Fruit fly (Drosophila melanogaster): ENCODE data around the gene CG2656.

Gene CG2656

dm6 chr3R:7150544-7151406 lies 6.3 kb downstream of the CG2656 start, which contains the start of the genes gfzf and Sas-4 (continued):
- TF ChIP-seq CG32772 (GFP tag; IDR thresholded peaks at IDR 0.05): peak; percentile 52; the same call in 1 of the 2 replicates
- no peak for TF ChIP-seq org-1 (GFP tag; optimal IDR thresholded peaks at IDR 0.05)
- no peak for TF ChIP-seq btn (GFP tag; optimal IDR thresholded peaks at IDR 0.05)
- peak; percentile 47 for TF ChIP-seq CG13424 (tag; optimal IDR thresholded peaks at IDR 0.05)
- peak; percentile 62 for TF ChIP-seq CG18262 (tag; optimal IDR thresholded peaks at IDR 0.05)
- peak; percentile 82 for TF ChIP-seq CG30403 (GFP tag; optimal IDR thresholded peaks at IDR 0.05)
- TF ChIP-seq al (GFP tag; IDR thresholded peaks at IDR 0.05): peak; percentile 52; the same call in 1 of the 2 replicates
- no peak for TF ChIP-seq CG14860 (GFP tag; IDR thresholded peaks at IDR 0.05; ENCODE audit: partially characterized antibody)
- peak; percentile 5 for TF ChIP-seq PHDP (tag; optimal IDR thresholded peaks at IDR 0.05)
- TF ChIP-seq CG17612 (GFP tag; IDR thresholded peaks at IDR 0.05): no peak
- no peak for TF ChIP-seq B-H2 (GFP tag; optimal IDR thresholded peaks at IDR 0.05)
- TF ChIP-seq C15 (GFP tag; IDR thresholded peaks at IDR 0.05): no peak
- TF ChIP-seq CG18476 (GFP tag; optimal IDR thresholded peaks at IDR 0.05): peak; percentile 65
- no peak; the same call in none of the 2 replicates for TF ChIP-seq CG14667 (GFP tag; IDR thresholded peaks at IDR 0.05)
- peak; percentile 63 for TF ChIP-seq Dp (GFP tag; optimal IDR thresholded peaks at IDR 0.05)
- no peak for TF ChIP-seq BtbVII (GFP tag; optimal IDR thresholded peaks at IDR 0.05)
- TF ChIP-seq CG1832 (GFP tag; optimal IDR thresholded peaks at IDR 0.05): no peak
- no peak for TF ChIP-seq lbe (GFP tag; optimal IDR thresholded peaks at IDR 0.05)
- no peak for TF ChIP-seq kay (GFP tag; optimal IDR thresholded peaks at IDR 0.05)
- TF ChIP-seq lab (GFP tag; optimal IDR thresholded peaks at IDR 0.05): peak; percentile 41
- TF ChIP-seq so (GFP tag; IDR thresholded peaks at IDR 0.05): no peak
- peak; percentile 23 for TF ChIP-seq CG9609 (GFP tag; optimal IDR thresholded peaks at IDR 0.05)
- TF ChIP-seq CG11398 (GFP tag; optimal IDR thresholded peaks at IDR 0.05): no peak
- TF ChIP-seq Sry-δ (GFP tag; optimal IDR thresholded peaks at IDR 0.05): peak; percentile 23
- no peak for TF ChIP-seq CG6854 (GFP tag; optimal IDR thresholded peaks at IDR 0.05)
- peak; percentile 88 for TF ChIP-seq CG7928 (GFP tag; optimal IDR thresholded peaks at IDR 0.05)
- peak; percentile 53; the same call in 1 of the 2 replicates for TF ChIP-seq Xrp1 (GFP tag; IDR thresholded peaks at IDR 0.05)
- peak; percentile 31 for TF ChIP-seq bab2 (GFP tag; optimal IDR thresholded peaks at IDR 0.05)
- peak; percentile 35; the same call in 1 of the 2 replicates for TF ChIP-seq CG8765 (GFP tag; IDR thresholded peaks at IDR 0.05)
- no peak for TF ChIP-seq pfk (GFP tag; optimal IDR thresholded peaks at IDR 0.05)
- peak; percentile 42 for TF ChIP-seq CG33213 (GFP tag; optimal IDR thresholded peaks at IDR 0.05)
- no peak for TF ChIP-seq mld (GFP tag; IDR thresholded peaks at IDR 0.05; ENCODE audit: partially characterized antibody)
- TF ChIP-seq CG4730 (GFP tag; IDR thresholded peaks at IDR 0.05): no peak
- TF ChIP-seq Hr39 (optimal IDR thresholded peaks at IDR 0.05): no peak
- TF ChIP-seq CG10147 (GFP tag; optimal IDR thresholded peaks at IDR 0.05): no peak
- 0 out of 3 replicates have a peak, but pooled peaks have one; percentile 16 for TF ChIP-seq otp (GFP tag; IDR thresholded peaks at IDR 0.05)
- TF ChIP-seq CG12219 (GFP tag; optimal IDR thresholded peaks at IDR 0.05): no peak
- TF ChIP-seq CG14050 (GFP tag; IDR thresholded peaks at IDR 0.05): no peak; the same call in 2 of the 3 replicates
- no peak for TF ChIP-seq CG34224 (GFP tag; IDR thresholded peaks at IDR 0.05; ENCODE audit: partially characterized antibody)
- TF ChIP-seq wek (GFP tag; optimal IDR thresholded peaks at IDR 0.05): no peak
- TF ChIP-seq CG15073 (GFP tag; optimal IDR thresholded peaks at IDR 0.05): no peak
- peak; percentile 43 for TF ChIP-seq Atf3 (GFP tag; optimal IDR thresholded peaks at IDR 0.05)
- no peak for TF ChIP-seq Vsx1 (GFP tag; optimal IDR thresholded peaks at IDR 0.05)
- TF ChIP-seq tna (GFP tag; IDR thresholded peaks at IDR 0.05; ENCODE audit: partially characterized antibody): no peak
- TF ChIP-seq fd96Cb (tag; optimal IDR thresholded peaks at IDR 0.05): peak; percentile 30
- peak; percentile 63 for TF ChIP-seq CG18011 (GFP tag; optimal IDR thresholded peaks at IDR 0.05)
- peak; percentile 25 for TF ChIP-seq CG3407 (GFP tag; optimal IDR thresholded peaks at IDR 0.05)
- TF ChIP-seq CG4854 (GFP tag; optimal IDR thresholded peaks at IDR 0.05): no peak
- peak; percentile 66 for TF ChIP-seq CG10209 (GFP tag; optimal IDR thresholded peaks at IDR 0.05)
